Worm (Caenorhabditis elegans) whole organism, early embryonic: ENCODE data around the gene Y77E11A.12.

Experiments
- B0310.2 ChIP-seq: sonication (generic microtip); optimal IDR thresholded peaks from 2 replicates; lab custom pipeline; 2016; ENCODE audit warnings: mild to moderate bottlenecking, missing genetic modification characterization, missing compliant biosample characterization
- F13C5.2 ChIP-seq: sonication (generic microtip); optimal IDR thresholded peaks from 2 replicates; lab custom pipeline; 2017; ENCODE audit warnings: mild to moderate bottlenecking, missing genetic modification characterization, inconsistent platforms, missing compliant biosample characterization
- aly-1 ChIP-seq: sonication (generic microtip); optimal IDR thresholded peaks from 2 replicates; lab custom pipeline; 2016; ENCODE audit warnings: missing genetic modification characterization, missing compliant biosample characterization
- ama-1 ChIP-seq: fragments of 150-350 bp; optimal IDR thresholded peaks from 2 replicates; lab custom pipeline; 2014
- ceh-13 ChIP-seq: fragments of 200-800 bp; sonication (Bioruptor generic); optimal IDR thresholded peaks from 2 replicates; lab custom pipeline; 2018; ENCODE audit warnings: mild to moderate bottlenecking, missing genetic modification characterization, missing compliant biosample characterization
- ceh-36 ChIP-seq: sonication (generic microtip); optimal IDR thresholded peaks from 2 replicates; lab custom pipeline; 2016; ENCODE audit warnings: missing genetic modification characterization, inconsistent platforms, missing compliant biosample characterization
- ets-7 ChIP-seq: sonication (generic microtip); optimal IDR thresholded peaks from 2 replicates; lab custom pipeline; 2016; ENCODE audit warnings: missing genotype, missing genetic modification characterization, missing compliant biosample characterization
- flt-1 ChIP-seq: fragments of 200-800 bp; sonication (Bioruptor generic); IDR thresholded peaks from 2 replicates; pipeline ENCODE4 v1.3.6; 2022; ENCODE audit warnings: missing genetic modification characterization, missing compliant biosample characterization
- hmbx-1 ChIP-seq: sonication (generic microtip); optimal IDR thresholded peaks from 2 replicates; lab custom pipeline; 2016; ENCODE audit warnings: mild to moderate bottlenecking, missing genetic modification characterization, missing compliant biosample characterization
- hmg-4 ChIP-seq: fragments of 200-800 bp; sonication (Bioruptor generic); optimal IDR thresholded peaks from 2 replicates; lab custom pipeline; 2018; ENCODE audit warnings: mild to moderate bottlenecking, missing genetic modification characterization, missing compliant biosample characterization
- hnd-1 ChIP-seq: sonication (generic microtip); optimal IDR thresholded peaks from 2 replicates; lab custom pipeline; 2016; ENCODE audit warnings: missing genetic modification characterization, missing compliant biosample characterization
- scrt-1 ChIP-seq: fragments of 200-800 bp; sonication (Bioruptor generic); IDR thresholded peaks from 2 replicates; pipeline ENCODE4 v1.3.6; 2022; ENCODE audit warnings: missing genetic modification characterization, missing compliant biosample characterization
- tbx-37 ChIP-seq: fragments of 200-800 bp; sonication (Bioruptor generic); conservative IDR thresholded peaks from 2 replicates; pipeline ENCODE4 v1.3.6; 2022; ENCODE audit warnings: missing genetic modification reagents, missing genetic modification characterization, missing compliant biosample characterization
- tra-4 ChIP-seq: sonication (generic microtip); optimal IDR thresholded peaks from 2 replicates; lab custom pipeline; 2017; ENCODE audit warnings: missing genetic modification characterization, missing compliant biosample characterization

ce11 chrIV:1478649-1479048 is 3.7 kb upstream of the Y77E11A.12 start:
- TF ChIP-seq scrt-1 (no peak), ceh-36 (no peak), ama-1 (lab: Kevin White, UChicago) (no peak), B0310.2 (no peak), tbx-37 (GFP tag; lab: Robert Waterston, UW) (no peak), F13C5.2 (tag; lab: Kevin White, UChicago) (no peak), hmg-4 (no peak), tra-4 (tag; lab: Kevin White, UChicago) (no peak), flt-1 (no peak), ets-7 (tag; lab: Kevin White, UChicago) (no peak), ceh-13 (GFP tag; lab: Kevin White, UChicago) (no peak), hmbx-1 (no peak), aly-1 (tag; lab: Kevin White, UChicago) (no peak), hnd-1 (tag; lab: Kevin White, UChicago) (no peak)
